Fruit fly (Drosophila melanogaster) whole organism, adult: ENCODE data around the gene CG14811.
A peak's percentile ranks its signal among the peaks of the same experiment; 100 is the strongest.

Experiments used
- CG11617 ChIP-seq: fragments of 200-800 bp; sonication (Bioruptor generic); optimal IDR thresholded peaks from 2 replicates; lab custom pipeline; 2017; ENCODE audit warnings: mild to moderate bottlenecking, missing biosample characterization, missing genetic modification reagents, missing genetic modification characterization
- CG12768 ChIP-seq: fragments of 200-800 bp; sonication (Bioruptor generic); optimal IDR thresholded peaks from 2 replicates; lab custom pipeline; 2017; ENCODE audit warnings: missing biosample characterization, missing genetic modification characterization, mild to moderate bottlenecking, moderate library complexity, missing genetic modification reagents
- CG14711 ChIP-seq: fragments of 200-800 bp; sonication (Bioruptor generic); optimal IDR thresholded peaks from 2 replicates; lab custom pipeline; 2018; ENCODE audit warnings: missing biosample characterization, mild to moderate bottlenecking, missing genetic modification characterization, moderate library complexity
- CG1620 ChIP-seq: fragments of 200-800 bp; sonication (Bioruptor generic); optimal IDR thresholded peaks from 2 replicates; lab custom pipeline; 2016; ENCODE audit warnings: missing biosample characterization, missing genetic modification characterization
- CG33017 ChIP-seq: fragments of 200-800 bp; sonication (Bioruptor generic); optimal IDR thresholded peaks from 2 replicates; lab custom pipeline; 2018; ENCODE audit warnings: missing biosample characterization, mild to moderate bottlenecking, missing genetic modification characterization, moderate library complexity
- CG5204 ChIP-seq: fragments of 200-800 bp; sonication (Bioruptor generic); optimal IDR thresholded peaks from 2 replicates; lab custom pipeline; 2016; ENCODE audit warnings: missing biosample characterization, missing genetic modification characterization
- CG7045 ChIP-seq: fragments of 200-800 bp; sonication (Bioruptor generic); optimal IDR thresholded peaks from 2 replicates; lab custom pipeline; 2017; ENCODE audit warnings: missing biosample characterization, mild to moderate bottlenecking, missing genetic modification characterization
- CG7101 ChIP-seq: fragments of 200-800 bp; sonication (Bioruptor generic); optimal IDR thresholded peaks from 2 replicates; lab custom pipeline; 2018; ENCODE audit warnings: missing biosample characterization, mild to moderate bottlenecking, missing genetic modification characterization, moderate library complexity
- Clk ChIP-seq: fragments of 200-800 bp; sonication (Bioruptor generic); optimal IDR thresholded peaks from 2 replicates; lab custom pipeline; 2017; ENCODE audit warnings: missing biosample characterization, missing genetic modification characterization
- Crg-1 ChIP-seq: fragments of 200-800 bp; sonication (Bioruptor generic); optimal IDR thresholded peaks from 2 replicates; lab custom pipeline; 2016; ENCODE audit warnings: missing biosample characterization, missing genetic modification characterization
- Hr96 ChIP-seq: fragments of 200-800 bp; sonication (Bioruptor generic); optimal IDR thresholded peaks from 2 replicates; lab custom pipeline; 2016; ENCODE audit warnings: missing biosample characterization, missing genetic modification characterization
- Mnt ChIP-seq: fragments of 200-800 bp; sonication (Bioruptor generic); optimal IDR thresholded peaks from 2 replicates; lab custom pipeline; 2016; ENCODE audit warnings: missing biosample characterization, mild to moderate bottlenecking, missing genetic modification characterization
- bab1 ChIP-seq: fragments of 200-800 bp; sonication (Bioruptor generic); optimal IDR thresholded peaks from 3 replicates; lab custom pipeline; 2019; ENCODE audit warnings: missing biosample characterization, mild to moderate bottlenecking, missing genetic modification characterization, moderate library complexity
- cic ChIP-seq: fragments of 200-800 bp; sonication (Bioruptor generic); optimal IDR thresholded peaks from 2 replicates; lab custom pipeline; 2017; ENCODE audit warnings: missing biosample characterization, mild to moderate bottlenecking, missing genetic modification characterization, moderate library complexity
- cnc ChIP-seq, 2 experiments: fragments of >200 bp; optimal IDR thresholded peaks; 2 replicates each; lab custom pipeline; 2017
- kay ChIP-seq: fragments of 200-800 bp; sonication (Bioruptor generic); peaks from one replicate; lab custom pipeline; 2016; ENCODE audit warnings: missing biosample characterization, missing genetic modification characterization, borderline replicate concordance
- ovo ChIP-seq: fragments of 200-800 bp; sonication (Bioruptor generic); optimal IDR thresholded peaks from 2 replicates; lab custom pipeline; 2016; ENCODE audit warnings: missing biosample characterization, missing genetic modification characterization
- pad ChIP-seq: fragments of 200-800 bp; sonication (Bioruptor generic); optimal IDR thresholded peaks from 3 replicates; lab custom pipeline; 2017; ENCODE audit warnings: missing biosample characterization, missing genetic modification characterization, mild to moderate bottlenecking, moderate library complexity, missing genetic modification reagents
- tj ChIP-seq: fragments of 200-800 bp; sonication (Bioruptor generic); optimal IDR thresholded peaks from 3 replicates; lab custom pipeline; 2017; ENCODE audit warnings: missing biosample characterization, mild to moderate bottlenecking, missing genetic modification characterization, moderate library complexity
- toe ChIP-seq: fragments of 200-800 bp; sonication (Bioruptor generic); optimal IDR thresholded peaks from 2 replicates; lab custom pipeline; 2016; ENCODE audit warnings: missing biosample characterization, missing genetic modification characterization

The CG14811 gene

DNA sequence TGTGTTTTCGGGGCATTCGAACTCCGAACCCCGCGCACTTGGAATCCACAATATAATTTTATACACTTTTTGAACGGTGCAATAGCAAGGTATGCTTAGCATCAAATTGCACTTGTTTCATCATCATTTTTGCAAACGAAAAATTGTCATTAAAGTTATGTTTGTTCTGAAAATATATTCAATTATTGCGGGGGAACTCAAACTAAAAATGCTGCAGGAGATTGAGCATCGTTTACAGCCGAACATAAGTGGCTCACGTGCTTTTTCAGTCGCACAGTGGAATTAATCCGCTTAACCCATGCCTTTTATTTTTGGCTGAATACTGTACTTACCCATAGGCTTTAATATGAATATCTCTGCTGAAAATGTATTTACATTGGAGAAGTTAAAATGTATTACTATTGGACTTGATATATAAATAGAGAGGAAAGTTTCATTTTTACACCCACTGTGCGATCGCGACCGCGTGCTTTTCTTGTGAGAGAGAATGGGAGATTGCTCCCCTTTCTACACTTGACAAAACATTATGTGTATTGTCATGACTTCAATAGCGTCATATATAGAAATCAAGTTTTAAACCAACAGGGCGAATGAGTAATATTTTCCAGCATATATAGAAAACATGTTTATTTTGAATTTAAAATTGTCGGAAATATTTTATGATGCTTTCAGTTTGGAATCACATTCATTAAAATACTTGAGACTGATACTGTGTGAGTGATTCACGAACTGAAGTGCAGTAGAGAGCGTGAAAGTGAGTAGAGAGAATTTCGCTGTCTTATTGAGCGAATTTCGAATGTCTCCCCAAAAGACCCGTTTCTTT, 8.4 kb upstream of the CG14811 start:
- peak; percentile 92 for TF ChIP-seq Mnt (GFP tag; lab: Kevin White, UChicago)
- peak; percentile 85 for TF ChIP-seq CG33017 (tag; lab: Kevin White, UChicago)
- TF ChIP-seq cnc (optimal IDR thresholded peaks at IDR 0.05; lab: Kevin White, UChicago): no peak
- peak; percentile 86 for TF ChIP-seq Crg-1
- peak; percentile 95 for TF ChIP-seq CG7101 (tag; lab: Kevin White, UChicago)
- peak; percentile 93 for TF ChIP-seq Hr96 (GFP tag; lab: Kevin White, UChicago)
- TF ChIP-seq CG1620 (GFP tag; lab: Kevin White, UChicago): peak; percentile 90
- TF ChIP-seq CG11617 (GFP tag; lab: Kevin White, UChicago): peak; percentile 98
- peak; percentile 96 for TF ChIP-seq kay (GFP tag; lab: Kevin White, UChicago)
- TF ChIP-seq cic: peak; percentile 69
- TF ChIP-seq pad: peak; percentile 89
- peak; percentile 88 for TF ChIP-seq CG5204
- peak; percentile 75 for TF ChIP-seq CG7045
- TF ChIP-seq toe (GFP tag; lab: Kevin White, UChicago): peak; percentile 63
- peak; percentile 90 for TF ChIP-seq ovo
- TF ChIP-seq CG14711 (tag; lab: Kevin White, UChicago): peak; percentile 94
- TF ChIP-seq bab1 (GFP tag; lab: Kevin White, UChicago): peak; percentile 97
- peak; percentile 84 for TF ChIP-seq CG12768
- peak; percentile 43 for TF ChIP-seq Clk (GFP tag; lab: Kevin White, UChicago)
- TF ChIP-seq tj (GFP tag; lab: Kevin White, UChicago): peak; percentile 85

DNA sequence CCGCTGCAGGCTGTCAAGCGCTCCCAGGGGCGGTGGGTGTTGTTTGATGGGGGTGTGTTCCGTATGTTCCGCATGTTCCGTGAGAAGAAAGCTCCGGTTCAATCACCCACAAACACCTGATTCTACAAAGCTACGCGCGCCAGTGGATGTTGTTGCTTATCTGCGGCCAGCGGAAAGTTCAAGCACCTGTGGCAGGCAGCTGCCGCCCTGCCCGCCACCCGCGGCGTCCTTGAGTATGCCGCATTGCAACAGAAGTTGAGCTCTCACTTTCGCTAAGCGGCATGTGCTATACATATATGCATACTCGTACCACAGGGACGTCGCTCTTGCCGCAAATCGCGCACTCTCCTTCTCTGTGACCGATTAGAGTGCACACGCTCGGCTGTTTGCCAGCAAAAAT, 5.9 kb upstream of the CG14811 start:
- no peak for TF ChIP-seq tj (GFP tag; lab: Kevin White, UChicago)
- TF ChIP-seq Hr96 (GFP tag; lab: Kevin White, UChicago): no peak
- peak; percentile 36 for TF ChIP-seq Mnt (GFP tag; lab: Kevin White, UChicago)

DNA sequence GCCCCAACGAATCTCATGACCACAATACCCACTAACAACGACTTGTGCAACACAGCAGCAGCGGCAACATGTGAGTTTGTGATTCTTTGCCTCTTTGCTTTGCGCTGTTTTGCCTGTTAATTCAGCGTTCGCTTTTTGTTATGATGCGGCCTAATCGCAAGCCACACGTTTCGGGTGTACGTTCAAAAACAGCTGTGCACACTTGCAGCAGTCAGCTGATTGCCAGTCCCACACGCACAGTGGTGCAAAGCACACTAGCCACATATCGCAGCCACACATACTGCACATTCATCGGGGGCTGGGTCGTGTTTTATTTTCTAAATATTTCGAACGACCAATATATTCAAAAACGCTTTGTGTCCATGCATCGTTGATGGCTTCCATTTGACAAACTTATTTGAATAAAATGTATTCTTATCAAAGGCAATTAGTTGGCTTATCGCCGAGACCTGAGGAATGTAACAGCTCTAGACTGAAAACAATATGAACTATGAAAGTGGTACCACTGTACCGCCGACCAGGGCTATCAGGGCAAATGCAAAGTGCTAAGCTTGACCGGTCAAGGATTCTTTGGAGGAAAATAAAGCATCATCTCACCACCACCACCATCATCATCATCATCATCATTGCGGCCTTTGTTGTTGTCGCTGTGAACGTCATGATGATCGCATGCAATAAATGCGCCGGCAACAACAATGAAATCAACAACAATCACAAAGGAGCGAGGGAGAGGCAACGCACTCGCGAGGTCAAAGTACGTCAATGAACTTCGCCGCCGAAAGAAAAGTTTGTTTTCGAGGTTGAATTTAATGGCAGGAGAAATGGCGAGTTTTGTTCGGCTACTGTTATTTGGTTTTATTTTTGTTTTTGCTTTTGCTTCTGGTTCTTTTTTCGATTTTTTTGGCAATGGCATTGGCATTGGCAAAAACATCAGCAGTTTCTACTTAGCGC, 4.0 kb upstream of the CG14811 start:
- no peak for TF ChIP-seq CG33017 (tag; lab: Kevin White, UChicago)
- TF ChIP-seq Hr96 (GFP tag; lab: Kevin White, UChicago): no peak
- no peak for TF ChIP-seq CG5204
- no peak for TF ChIP-seq CG7101 (tag; lab: Kevin White, UChicago)
- no peak for TF ChIP-seq ovo
- TF ChIP-seq kay (GFP tag; lab: Kevin White, UChicago): no peak
- TF ChIP-seq CG11617 (GFP tag; lab: Kevin White, UChicago): no peak
- TF ChIP-seq cnc (optimal IDR thresholded peaks at IDR 0.05; lab: Kevin White, UChicago): no peak
- TF ChIP-seq Mnt (GFP tag; lab: Kevin White, UChicago): no peak
- no peak for TF ChIP-seq Clk (GFP tag; lab: Kevin White, UChicago)
- no peak for TF ChIP-seq CG1620 (GFP tag; lab: Kevin White, UChicago)
- no peak for TF ChIP-seq Crg-1
- TF ChIP-seq tj (GFP tag; lab: Kevin White, UChicago): no peak
- no peak for TF ChIP-seq CG7045
- TF ChIP-seq bab1 (GFP tag; lab: Kevin White, UChicago): no peak

DNA sequence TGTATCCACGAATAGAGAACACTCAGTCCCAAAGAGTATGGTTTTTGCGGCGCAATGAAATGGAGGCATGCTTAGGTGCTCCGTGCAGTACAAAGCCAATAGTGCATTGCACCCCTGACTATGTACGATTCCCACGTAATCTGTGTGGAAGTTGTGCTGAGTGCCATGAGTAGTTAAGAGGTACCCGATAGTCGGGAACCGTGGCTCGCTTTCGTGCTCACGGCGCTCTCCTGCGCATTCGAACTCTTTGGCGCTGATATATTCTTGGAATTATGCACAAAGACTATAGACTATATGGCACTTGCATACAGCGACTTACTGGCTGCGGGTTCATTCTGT, 2.4 kb upstream of the CG14811 start:
- TF ChIP-seq kay (GFP tag; lab: Kevin White, UChicago) (no peak), CG12768 (peak; percentile 41), Crg-1 (peak; percentile 5), CG7101 (tag; lab: Kevin White, UChicago) (peak; percentile 8), pad (no peak), CG5204 (no peak), Clk (GFP tag; lab: Kevin White, UChicago) (no peak), toe (GFP tag; lab: Kevin White, UChicago) (no peak), CG1620 (GFP tag; lab: Kevin White, UChicago) (no peak), bab1 (GFP tag; lab: Kevin White, UChicago) (no peak), CG11617 (GFP tag; lab: Kevin White, UChicago) (peak; percentile 8), Hr96 (GFP tag; lab: Kevin White, UChicago) (peak; percentile 15), Mnt (GFP tag; lab: Kevin White, UChicago) (no peak), tj (GFP tag; lab: Kevin White, UChicago) (no peak), cnc (optimal IDR thresholded peaks at IDR 0.05; lab: Kevin White, UChicago) (no peak), cic (peak; percentile 19), CG14711 (tag; lab: Kevin White, UChicago) (no peak), CG7045 (no peak), CG33017 (tag; lab: Kevin White, UChicago) (no peak), ovo (peak; percentile 5)

DNA sequence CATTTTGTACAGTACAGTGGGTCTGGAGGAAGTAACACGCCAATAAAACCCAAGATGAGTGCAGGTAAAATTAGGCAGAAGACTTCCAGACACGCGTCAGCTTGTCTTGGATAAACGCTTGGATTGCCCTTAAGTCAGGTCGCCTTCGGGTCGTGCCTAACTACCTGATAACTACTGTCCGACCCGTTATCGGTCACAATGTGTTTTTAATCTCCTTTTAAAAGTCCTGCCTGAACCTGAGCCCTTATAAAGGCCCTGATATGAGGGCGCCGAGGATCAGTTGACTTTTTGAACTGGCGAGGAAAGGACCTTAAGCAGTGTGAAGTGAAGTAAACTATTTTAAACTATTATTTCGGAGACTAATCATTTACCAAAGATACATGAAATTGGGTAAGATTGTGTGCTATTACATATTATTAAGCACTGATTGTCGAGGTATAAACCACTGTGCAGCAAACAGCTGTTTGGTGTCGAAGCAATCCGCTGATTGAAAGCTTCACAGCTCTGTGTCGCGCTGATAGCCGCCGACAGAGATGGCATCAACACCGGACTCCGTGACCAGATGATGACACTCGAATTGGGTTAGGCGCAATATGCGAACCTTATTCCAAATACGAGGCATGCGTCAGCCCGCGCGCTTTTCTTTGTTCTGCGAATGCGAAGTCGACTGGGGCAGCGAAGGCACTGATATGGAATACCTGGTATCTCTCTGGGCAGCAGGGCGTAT, 1.9 kb upstream of the CG14811 start:
- no peak for TF ChIP-seq CG1620 (GFP tag; lab: Kevin White, UChicago)
- no peak for TF ChIP-seq cic
- no peak for TF ChIP-seq Clk (GFP tag; lab: Kevin White, UChicago)
- TF ChIP-seq CG5204: no peak
- no peak for TF ChIP-seq Mnt (GFP tag; lab: Kevin White, UChicago)
- no peak for TF ChIP-seq tj (GFP tag; lab: Kevin White, UChicago)
- TF ChIP-seq CG7101 (tag; lab: Kevin White, UChicago): no peak
- TF ChIP-seq toe (GFP tag; lab: Kevin White, UChicago): no peak
- no peak for TF ChIP-seq kay (GFP tag; lab: Kevin White, UChicago)
- TF ChIP-seq CG11617 (GFP tag; lab: Kevin White, UChicago): no peak
- TF ChIP-seq Hr96 (GFP tag; lab: Kevin White, UChicago): no peak
- TF ChIP-seq CG12768: no peak
